Worm (Caenorhabditis elegans) whole organism, L3 larva: ENCODE results near the gene D1025.1.

ENCODE experiments used
- pqm-1 ChIP-seq: fragments of 150-350 bp; optimal IDR thresholded peaks from 2 replicates; lab custom pipeline; 2017; ENCODE audit warnings: missing biosample characterization, missing genetic modification characterization, inconsistent platforms
- snpc-4 ChIP-seq: fragments of 150-350 bp; optimal IDR thresholded peaks from 2 replicates; lab custom pipeline; 2014; ENCODE audit warnings: missing biosample characterization, missing genetic modification characterization

ce11 chrX:14503282-14503681 lies 17.3 kb upstream of the D1025.1 start:
- TF ChIP-seq pqm-1 (tag; lab: Kevin White, UChicago) (no peak), snpc-4 (tag; lab: Kevin White, UChicago) (no peak)
